Worm (Caenorhabditis elegans): ENCODE measurements around the gene egl-1.

Gene egl-1

ce11 chrV:14432259-14432658, at the start of gene egl-1:
TSS of gene egl-1 (minus strand) at chrV:14432359.
- TF ChIP-seq sox-4 (tag; optimal IDR thresholded peaks at IDR 0.05) (no peak), hlh-30 (tag; optimal IDR thresholded peaks at IDR 0.05; ENCODE audit: insufficient read depth) (no peak), ref-2 (tag; optimal IDR thresholded peaks at IDR 0.05) (peak; percentile 17), ceh-48 (tag; optimal IDR thresholded peaks at IDR 0.05) (no peak), F13H6.1 (tag; optimal IDR thresholded peaks at IDR 0.05) (no peak)

ce11 chrV:14481401-14481800, 49.2 kb upstream of the egl-1 start, which contains the start of gene R02D5.7:
TSS of gene R02D5.7 (minus strand) at chrV:14481501.
- TF ChIP-seq dve-1 (tag; optimal IDR thresholded peaks at IDR 0.05) (no peak), tbx-7 (tag; optimal IDR thresholded peaks at IDR 0.05) (no peak), pha-4 (tag; optimal IDR thresholded peaks at IDR 0.05) (no peak), pag-3 (tag; optimal IDR thresholded peaks at IDR 0.05; ENCODE audit: borderline replicate concordance) (no peak), hlh-6 (tag; optimal IDR thresholded peaks at IDR 0.05) (no peak), ceh-24 (tag; optimal IDR thresholded peaks at IDR 0.05) (no peak)

- TF ChIP-seq nhr-11 (tag; optimal IDR thresholded peaks at IDR 0.05) (no peak), hlh-15 (tag; optimal IDR thresholded peaks at IDR 0.05) (no peak), ceh-31 (tag; optimal IDR thresholded peaks at IDR 0.05) (no peak), ceh-9 (tag; optimal IDR thresholded peaks at IDR 0.05) (no peak), ref-2 (tag; optimal IDR thresholded peaks at IDR 0.05) (no peak), fkh-10 (GFP tag; optimal IDR thresholded peaks at IDR 0.05) (no peak), unc-42 (tag; optimal IDR thresholded peaks at IDR 0.05) (no peak), syd-9 (tag; optimal IDR thresholded peaks at IDR 0.05) (no peak), pax-1 (tag; optimal IDR thresholded peaks at IDR 0.05) (no peak), lin-11 (tag; optimal IDR thresholded peaks at IDR 0.05) (no peak)
Measured at ce11 chrV:14480533-14480932, 48.4 kb upstream of the egl-1 start.

ce11 chrV:14478979-14479378, 46.8 kb upstream of the egl-1 start, which contains the start of gene clec-55:
TSS of gene clec-55 (plus strand) at chrV:14479279.
- TF ChIP-seq pag-3 (tag; optimal IDR thresholded peaks at IDR 0.05; ENCODE audit: borderline replicate concordance) (no peak), rnt-1 (tag; optimal IDR thresholded peaks at IDR 0.05) (no peak), elt-2 (tag; optimal IDR thresholded peaks at IDR 0.05) (no peak), sox-2 (GFP tag; IDR thresholded peaks at IDR 0.05) (no peak), ceh-9 (tag; optimal IDR thresholded peaks at IDR 0.05) (no peak), ama-1 (optimal IDR thresholded peaks at IDR 0.05) (no peak), unc-55 (GFP tag; optimal IDR thresholded peaks at IDR 0.05) (no peak), zip-5 (tag; optimal IDR thresholded peaks at IDR 0.05) (no peak), C38D4.7 (GFP tag; optimal IDR thresholded peaks at IDR 0.05) (no peak), gmeb-2 (tag; optimal IDR thresholded peaks at IDR 0.05) (no peak), ahr-1 (tag; optimal IDR thresholded peaks at IDR 0.05) (no peak), unc-42 (tag; optimal IDR thresholded peaks at IDR 0.05) (no peak), elt-4 (tag; optimal IDR thresholded peaks at IDR 0.05) (no peak), tbx-2 (tag; optimal IDR thresholded peaks at IDR 0.05) (no peak), nfya-1 (tag; optimal IDR thresholded peaks at IDR 0.05) (no peak)

- TF ChIP-seq ceh-22 (tag; optimal IDR thresholded peaks at IDR 0.05) (no peak), rnt-1 (tag; optimal IDR thresholded peaks at IDR 0.05) (no peak), unc-3 (GFP tag; conservative IDR thresholded peaks at IDR 0.05) (no peak), unc-3 (tag; optimal IDR thresholded peaks at IDR 0.05) (no peak), K09A11.1 (tag; optimal IDR thresholded peaks at IDR 0.05; ENCODE audit: insufficient read depth) (no peak), pha-4 (tag; optimal IDR thresholded peaks at IDR 0.05) (no peak), madf-2 (tag; optimal IDR thresholded peaks at IDR 0.05) (no peak), dve-1 (tag; optimal IDR thresholded peaks at IDR 0.05) (no peak), hlh-8 (tag; optimal IDR thresholded peaks at IDR 0.05) (no peak), tbx-2 (tag; optimal IDR thresholded peaks at IDR 0.05) (no peak), ceh-31 (tag; optimal IDR thresholded peaks at IDR 0.05) (no peak), F13H6.1 (tag; optimal IDR thresholded peaks at IDR 0.05) (no peak), hlh-15 (tag; optimal IDR thresholded peaks at IDR 0.05) (no peak), C08G9.2 (tag; optimal IDR thresholded peaks at IDR 0.05) (no peak)
Measured at ce11 chrV:14476680-14477079, 44.5 kb upstream of the egl-1 start, which contains the start of gene clec-54. TSS of gene clec-54 (plus strand) at chrV:14476903.

Measured in whole organism, late embryonic.